Worm (Caenorhabditis elegans) whole organism, L2 larva: Measurements from ENCODE around the gene npr-32.
A peak's percentile ranks its signal among the peaks of the same experiment; 100 is the strongest.

ENCODE experiments used
- C34F6.9 ChIP-seq: fragments of 150-350 bp; optimal IDR thresholded peaks from 2 replicates; lab custom pipeline; 2014; ENCODE audit warnings: missing biosample characterization, missing genetic modification characterization
- F13H6.1 ChIP-seq: sonication (generic microtip); optimal IDR thresholded peaks from 2 replicates; lab custom pipeline; 2016; ENCODE audit warnings: missing genetic modification characterization, missing compliant biosample characterization
- R02D3.7 ChIP-seq: fragments of 150-350 bp; optimal IDR thresholded peaks from 2 replicates; lab custom pipeline; 2014; ENCODE audit warnings: missing biosample characterization, missing genetic modification characterization
- Y55F3AM.14 ChIP-seq: fragments of 200-800 bp; sonication (Bioruptor generic); optimal IDR thresholded peaks from 2 replicates; lab custom pipeline; 2018; ENCODE audit warnings: mild to moderate bottlenecking, missing genetic modification characterization, missing compliant biosample characterization
- alr-1 ChIP-seq: fragments of 150-350 bp; optimal IDR thresholded peaks from 2 replicates; lab custom pipeline; 2014; ENCODE audit warnings: missing biosample characterization, missing genetic modification characterization
- aly-2 ChIP-seq: fragments of 150-350 bp; optimal IDR thresholded peaks from 2 replicates; lab custom pipeline; 2014; ENCODE audit warnings: missing biosample characterization, missing genetic modification characterization
- ama-1 ChIP-seq: fragments of 150-350 bp; optimal IDR thresholded peaks from 2 replicates; lab custom pipeline; 2018; ENCODE audit warnings: inconsistent platforms
- ceh-16 ChIP-seq: fragments of 150-350 bp; optimal IDR thresholded peaks from 2 replicates; lab custom pipeline; 2014; ENCODE audit warnings: missing biosample characterization, missing genetic modification characterization
- ceh-82 ChIP-seq: fragments of 150-350 bp; optimal IDR thresholded peaks from 2 replicates; lab custom pipeline; 2014; ENCODE audit warnings: missing biosample characterization, missing genetic modification characterization
- crh-2 ChIP-seq: sonication (generic microtip); optimal IDR thresholded peaks from 2 replicates; lab custom pipeline; 2017; ENCODE audit warnings: missing biosample characterization, missing genetic modification characterization
- dmd-4 ChIP-seq: sonication (generic microtip); optimal IDR thresholded peaks from 2 replicates; lab custom pipeline; 2017; ENCODE audit warnings: missing biosample characterization, missing genetic modification characterization
- elt-1 ChIP-seq: fragments of 150-350 bp; optimal IDR thresholded peaks from 2 replicates; lab custom pipeline; 2014; ENCODE audit warnings: missing biosample characterization, missing genetic modification characterization
- lin-13 ChIP-seq: fragments of 150-350 bp; optimal IDR thresholded peaks from 2 replicates; lab custom pipeline; 2014; ENCODE audit warnings: missing biosample characterization, missing genetic modification reagents, missing genetic modification characterization
- lsy-2 ChIP-seq, 2 experiments: fragments of 150-350 bp in 1 of 2; sonication (generic microtip) in 1 of 2; optimal IDR thresholded peaks; 2 replicates each; lab custom pipeline; 2014 to 2017; ENCODE audit warnings: missing biosample characterization in 2 of 2, missing genetic modification characterization in 2 of 2
- mab-5 ChIP-seq: fragments of 150-350 bp; optimal IDR thresholded peaks from 2 replicates; lab custom pipeline; 2014; ENCODE audit warnings: missing biosample characterization, missing genetic modification characterization
- mbf-1 ChIP-seq: sonication (generic microtip); optimal IDR thresholded peaks from 2 replicates; lab custom pipeline; 2017; ENCODE audit warnings: missing biosample characterization, missing genetic modification characterization
- mdl-1 ChIP-seq, 2 experiments: fragments of 150-350 bp in 1 of 2; sonication (generic microtip) in 1 of 2; optimal IDR thresholded peaks; 2 replicates each; lab custom pipeline; 2017; ENCODE audit warnings: missing biosample characterization in 2 of 2, missing genetic modification characterization in 2 of 2
- nhr-10 ChIP-seq: sonication (generic microtip); optimal IDR thresholded peaks from 2 replicates; lab custom pipeline; 2017; ENCODE audit warnings: missing biosample characterization, missing genetic modification characterization
- nhr-11 ChIP-seq: fragments of 150-350 bp; optimal IDR thresholded peaks from 2 replicates; lab custom pipeline; 2014; ENCODE audit warnings: missing biosample characterization, missing genetic modification characterization
- nhr-129 ChIP-seq: fragments of 150-350 bp; optimal IDR thresholded peaks from 2 replicates; lab custom pipeline; 2014; ENCODE audit warnings: missing biosample characterization, missing genetic modification characterization
- nhr-23 ChIP-seq: fragments of 150-350 bp; optimal IDR thresholded peaks from 2 replicates; lab custom pipeline; 2014; ENCODE audit warnings: missing biosample characterization, missing genetic modification reagents, missing genetic modification characterization
- nhr-237 ChIP-seq: fragments of 150-350 bp; optimal IDR thresholded peaks from 2 replicates; lab custom pipeline; 2014; ENCODE audit warnings: missing biosample characterization, missing genetic modification characterization
- nhr-25 ChIP-seq: fragments of 150-350 bp; sonication (generic microtip); optimal IDR thresholded peaks from 3 replicates; lab custom pipeline; 2014; ENCODE audit warnings: missing biosample characterization, missing genetic modification characterization
- nhr-77 ChIP-seq: fragments of 150-350 bp; optimal IDR thresholded peaks from 2 replicates; lab custom pipeline; 2014; ENCODE audit warnings: missing biosample characterization, missing genetic modification characterization
- peb-1 ChIP-seq: fragments of 150-350 bp; optimal IDR thresholded peaks from 2 replicates; lab custom pipeline; 2014; ENCODE audit warnings: missing biosample characterization, missing genetic modification characterization
- sma-3 ChIP-seq: sonication (generic microtip); optimal IDR thresholded peaks from 2 replicates; lab custom pipeline; 2016; ENCODE audit warnings: missing genetic modification reagents, missing genetic modification characterization, missing compliant biosample characterization
- unc-39 ChIP-seq: fragments of 150-350 bp; optimal IDR thresholded peaks from 2 replicates; lab custom pipeline; 2014; ENCODE audit warnings: missing biosample characterization, missing genetic modification characterization
- unc-55 ChIP-seq: fragments of 150-350 bp; sonication (generic microtip); optimal IDR thresholded peaks from 3 replicates; lab custom pipeline; 2014; ENCODE audit warnings: missing biosample characterization, missing genetic modification reagents, missing genetic modification characterization
- zag-1 ChIP-seq: fragments of 150-350 bp; optimal IDR thresholded peaks from 2 replicates; lab custom pipeline; 2014; ENCODE audit warnings: missing biosample characterization, missing genetic modification characterization
- ztf-1 ChIP-seq: fragments of 200-800 bp; sonication (Bioruptor generic); conservative IDR thresholded peaks from 2 replicates; pipeline ENCODE4 v1.3.6; 2022; ENCODE audit warnings: missing genetic modification characterization, missing compliant biosample characterization
- ztf-11 ChIP-seq: sonication (generic microtip); optimal IDR thresholded peaks from 2 replicates; lab custom pipeline; 2017; ENCODE audit warnings: missing biosample characterization, missing genetic modification characterization
- ztf-4 ChIP-seq: fragments of 150-350 bp; optimal IDR thresholded peaks from 2 replicates; lab custom pipeline; 2014; ENCODE audit warnings: missing biosample characterization, missing genetic modification characterization

The npr-32 gene

DNA sequence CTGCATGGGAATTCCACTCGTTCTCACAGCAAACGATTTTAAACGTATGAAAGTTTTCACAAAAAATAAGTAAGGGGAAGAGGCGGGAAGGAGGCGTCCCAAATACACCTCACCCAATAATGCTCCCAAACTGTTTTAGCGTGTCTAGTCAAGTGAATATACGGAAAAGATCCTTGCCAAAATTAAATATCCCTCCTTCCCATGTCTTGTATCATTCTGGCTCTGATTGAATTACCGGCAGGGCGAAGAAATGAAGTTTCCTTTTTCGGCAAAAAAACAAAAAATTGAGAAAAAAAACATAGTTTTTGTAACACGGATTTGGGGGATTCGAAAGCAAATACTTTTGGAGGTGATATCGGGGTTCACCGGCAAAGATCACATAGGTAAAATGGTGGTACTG, 8.1 kb upstream of the npr-32 start:
- TF ChIP-seq nhr-23 (tag; lab: Kevin White, UChicago) (no peak), ceh-82 (no peak), dmd-4 (tag; lab: Kevin White, UChicago) (no peak), ztf-1 (no peak)

DNA sequence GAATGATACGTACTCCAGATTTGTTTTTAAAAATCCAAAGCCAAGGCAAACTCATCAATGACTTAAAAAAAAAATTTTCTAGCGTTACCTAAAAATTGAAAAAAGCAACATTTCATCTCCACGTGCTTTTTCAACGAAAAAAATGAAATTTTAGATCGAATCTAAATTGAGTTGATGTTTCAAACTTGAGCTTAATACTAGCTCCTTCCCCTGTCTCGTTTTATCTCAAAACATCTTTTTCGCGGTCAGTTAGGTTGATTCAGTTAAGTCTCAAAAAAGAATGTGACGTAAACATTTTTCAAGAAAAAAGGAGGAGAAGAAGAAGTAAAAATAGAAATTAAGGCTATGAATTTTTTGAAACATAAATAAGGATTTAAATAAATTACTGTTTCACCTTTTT, 6.2 kb upstream of the npr-32 start:
- no peak for TF ChIP-seq lsy-2 (tag; optimal IDR thresholded peaks at IDR 0.05; lab: Kevin White, UChicago)
- TF ChIP-seq nhr-23 (tag; lab: Kevin White, UChicago) = no peak
- no peak for TF ChIP-seq crh-2 (tag; lab: Kevin White, UChicago)
- no peak for TF ChIP-seq Y55F3AM.14 (GFP tag; lab: Kevin White, UChicago)
- no peak for TF ChIP-seq nhr-237 (tag; lab: Kevin White, UChicago)
- no peak for TF ChIP-seq mab-5 (tag; lab: Kevin White, UChicago)
- TF ChIP-seq ztf-1 = no peak
- no peak for TF ChIP-seq unc-39 (tag; lab: Kevin White, UChicago)
- no peak for TF ChIP-seq ceh-82
- no peak for TF ChIP-seq ama-1 (lab: Kevin White, UChicago)

DNA sequence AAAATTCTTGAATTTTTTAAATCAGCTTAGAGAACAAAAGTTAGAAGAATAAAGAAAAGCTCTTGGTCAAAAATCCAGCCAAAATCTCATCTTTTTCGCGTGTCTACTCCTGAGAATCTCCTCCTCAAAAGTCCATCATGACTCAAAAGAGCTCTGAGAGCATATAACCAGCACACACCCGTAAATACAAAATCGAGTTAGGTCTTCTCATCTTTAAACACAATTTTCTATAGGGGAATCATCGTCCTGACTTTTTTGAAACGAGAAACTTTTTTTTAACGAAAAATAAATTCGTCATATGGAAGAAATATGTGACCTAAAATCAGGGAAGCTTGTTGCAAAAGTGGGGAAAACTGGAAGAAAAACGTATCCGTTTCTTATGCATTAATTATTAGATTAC, 2.6 kb upstream of the npr-32 start:
- TF ChIP-seq C34F6.9 = peak; percentile 3
- no peak for TF ChIP-seq mbf-1 (tag; lab: Kevin White, UChicago)
- TF ChIP-seq mdl-1 (tag; optimal IDR thresholded peaks at IDR 0.05; lab: Kevin White, UChicago) = no peak

DNA sequence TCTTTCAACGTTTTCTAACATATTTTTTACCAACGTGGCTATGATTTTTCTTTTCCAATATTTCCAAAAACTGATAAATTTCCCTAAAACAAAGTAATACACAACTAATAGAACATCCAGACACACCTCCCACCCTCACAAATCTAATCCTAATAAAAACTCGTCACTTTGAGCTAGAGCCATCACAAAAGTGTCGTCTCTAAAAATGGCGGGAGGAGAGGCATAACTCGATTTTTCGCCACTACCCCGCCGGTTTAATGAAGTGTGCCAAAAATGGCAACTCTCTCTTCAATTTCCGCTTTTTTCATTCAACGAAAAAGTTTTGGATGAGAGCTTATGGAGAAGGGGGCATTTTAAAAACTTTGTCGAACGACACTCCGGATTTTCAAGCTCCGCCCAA, 2.0 kb upstream of the npr-32 start:
- TF ChIP-seq R02D3.7 = no peak
- no peak for TF ChIP-seq alr-1 (tag; lab: Kevin White, UChicago)
- no peak for TF ChIP-seq crh-2 (tag; lab: Kevin White, UChicago)
- TF ChIP-seq ztf-11 (tag; lab: Kevin White, UChicago) = no peak
- TF ChIP-seq nhr-11 (tag; lab: Kevin White, UChicago) = no peak
- no peak for TF ChIP-seq lin-13 (GFP tag; lab: Kevin White, UChicago)
- no peak for TF ChIP-seq aly-2 (tag; lab: Kevin White, UChicago)
- no peak for TF ChIP-seq nhr-25
- no peak for TF ChIP-seq lsy-2 (tag; optimal IDR thresholded peaks at IDR 0.05; lab: Kevin White, UChicago)
- TF ChIP-seq ceh-16 (tag; lab: Kevin White, UChicago) = no peak
- no peak for TF ChIP-seq unc-55 (GFP tag; lab: Kevin White, UChicago)
- TF ChIP-seq zag-1 (tag; lab: Kevin White, UChicago) = no peak
- no peak for TF ChIP-seq nhr-77
- no peak for TF ChIP-seq mbf-1 (tag; lab: Kevin White, UChicago)
- no peak for TF ChIP-seq nhr-23 (tag; lab: Kevin White, UChicago)
- no peak for TF ChIP-seq mab-5 (tag; lab: Kevin White, UChicago)
- no peak for TF ChIP-seq sma-3 (GFP tag; lab: Kevin White, UChicago)
- no peak for TF ChIP-seq F13H6.1 (tag; lab: Kevin White, UChicago)
- TF ChIP-seq peb-1 = no peak
- no peak for TF ChIP-seq elt-1 (tag; lab: Kevin White, UChicago)

DNA sequence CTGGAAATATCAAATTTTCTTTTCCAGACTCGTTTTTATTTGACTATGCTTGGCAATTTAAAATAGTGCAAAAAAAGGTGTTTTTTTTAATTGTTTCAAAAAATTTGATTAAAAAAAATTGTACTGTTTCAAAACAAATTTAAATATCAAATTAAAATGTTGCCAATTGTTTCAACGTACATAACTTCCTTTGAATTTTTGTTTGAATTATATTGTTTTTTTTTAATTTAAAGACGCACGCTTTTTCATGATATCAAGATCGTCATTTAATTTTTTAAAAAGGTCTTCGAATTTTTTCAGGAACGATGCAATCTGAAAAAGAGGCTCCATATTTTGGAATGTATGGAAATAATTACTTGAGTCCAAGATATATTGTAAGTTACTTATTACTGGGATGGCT, 7.4 kb downstream of the npr-32 start, which contains the start of gene Y116A8B.4:
Gene Y116A8B.4 (plus strand): TSS at position 301 of the 400 bp plus-strand sequence.
- no peak for TF ChIP-seq nhr-10
- TF ChIP-seq nhr-77 = no peak
- no peak for TF ChIP-seq elt-1 (tag; lab: Kevin White, UChicago)
- TF ChIP-seq dmd-4 (tag; lab: Kevin White, UChicago) = no peak
- TF ChIP-seq nhr-129 = no peak
- no peak for TF ChIP-seq sma-3 (GFP tag; lab: Kevin White, UChicago)
- TF ChIP-seq lsy-2 (tag; optimal IDR thresholded peaks at IDR 0.05; lab: Kevin White, UChicago) = no peak

DNA sequence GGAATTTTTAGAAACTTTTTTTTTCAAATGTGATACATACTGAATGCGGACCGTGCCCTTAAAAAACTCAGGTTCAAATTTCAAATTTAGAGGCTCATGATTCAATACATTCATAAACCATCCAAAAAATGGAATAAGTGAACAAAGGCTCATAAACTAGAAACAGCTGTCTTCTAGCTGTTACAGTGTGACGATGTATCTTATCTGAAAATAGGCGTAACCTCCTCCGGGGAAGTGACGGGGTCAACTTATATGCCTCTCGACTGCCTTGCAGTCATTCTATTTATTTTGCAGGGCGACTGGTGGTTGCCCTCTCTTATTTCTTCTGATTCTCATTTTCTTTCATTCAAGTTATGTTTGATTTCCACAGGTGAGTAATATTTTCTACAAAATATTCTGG, 14.8 kb downstream of the npr-32 start, which contains the start of gene Y116A8B.1:
Gene Y116A8B.1 (plus strand): TSS at position 301 of the 400 bp plus-strand sequence.
- TF ChIP-seq nhr-237 (tag; lab: Kevin White, UChicago) (no peak), mab-5 (tag; lab: Kevin White, UChicago) (no peak), ztf-4 (tag; lab: Kevin White, UChicago) (no peak)
